Worm (Caenorhabditis elegans): ENCODE measurements around the gene rga-8.

Gene rga-8

ce11 chrX:5309622-5310021 is 30.0 kb upstream of the rga-8 start:
- peak; percentile 67 for TF ChIP-seq tbp1 (GFP tag; optimal IDR thresholded peaks at IDR 0.05)
- peak; percentile 47 for TF ChIP-seq rpc-1 (optimal IDR thresholded peaks at IDR 0.05)
- peak; percentile 73 for TF ChIP-seq rpc-1 (tag; optimal IDR thresholded peaks at IDR 0.05)
- TF ChIP-seq F55B11.4 (tag; optimal IDR thresholded peaks at IDR 0.05; ENCODE audit: borderline replicate concordance, insufficient read depth) = no peak
- TF ChIP-seq B0336.3 (GFP tag; IDR thresholded peaks at IDR 0.05) = no peak
- peak; percentile 31 for TF ChIP-seq B0261.1 (tag; optimal IDR thresholded peaks at IDR 0.05)
- TF ChIP-seq zfh-2 (GFP tag; conservative IDR thresholded peaks at IDR 0.05) = no peak
- TF ChIP-seq xnd-1 (tag; optimal IDR thresholded peaks at IDR 0.05) = no peak
- no peak for TF ChIP-seq unc-130 (GFP tag; optimal IDR thresholded peaks at IDR 0.05)
- 0 out of 2 replicates have a peak, but pooled peaks have one; percentile 33 for TF ChIP-seq D2030.7 (GFP tag; IDR thresholded peaks at IDR 0.05)

- TF ChIP-seq snpc-1.3 (tag; optimal IDR thresholded peaks at IDR 0.05; ENCODE audit: insufficient read depth) (no peak), athp-1 (tag; optimal IDR thresholded peaks at IDR 0.05) (no peak), hlh-26 (GFP tag; conservative IDR thresholded peaks at IDR 0.05) (no peak)
These were observed 23.9 kb upstream of the rga-8 start, which contains the start of gene ags-3 for ce11 chrX:5303500-5303899. TSS of gene ags-3 (minus strand) at chrX:5303600.

- TF ChIP-seq mel-28 (tag; optimal IDR thresholded peaks at IDR 0.05; ENCODE audit: borderline replicate concordance) (no peak), K12H6.12 (tag; optimal IDR thresholded peaks at IDR 0.05) (peak; percentile 10), ztf-18 (tag; optimal IDR thresholded peaks at IDR 0.05) (peak; percentile 82), lin-40 (tag; optimal IDR thresholded peaks at IDR 0.05) (peak; percentile 32)
These were observed 18.5 kb upstream of the rga-8 start, which contains the start of gene ift-81 for ce11 chrX:5297942-5298611. TSS of gene ift-81 (plus strand) at chrX:5298561.

ce11 chrX:5293862-5294261 is 14.3 kb upstream of the rga-8 start:
- no peak for TF ChIP-seq snpc-1.1 (tag; optimal IDR thresholded peaks at IDR 0.05; ENCODE audit: insufficient read depth)
- no peak for TF ChIP-seq F52B5.7 (tag; optimal IDR thresholded peaks at IDR 0.05)
- TF ChIP-seq gei-17 (GFP tag; optimal IDR thresholded peaks at IDR 0.05) = no peak
- no peak for TF ChIP-seq ztf-26 (tag; optimal IDR thresholded peaks at IDR 0.05)
- TF ChIP-seq T07F8.4 (tag; optimal IDR thresholded peaks at IDR 0.05) = no peak
- no peak for TF ChIP-seq lsy-27 (tag; optimal IDR thresholded peaks at IDR 0.05; ENCODE audit: borderline replicate concordance, insufficient read depth)
- no peak for TF ChIP-seq rcor-1 (GFP tag; IDR thresholded peaks at IDR 0.05)
- TF ChIP-seq ztf-25 (GFP tag; IDR thresholded peaks at IDR 0.05) = no peak
- no peak for TF ChIP-seq ztf-18 (tag; optimal IDR thresholded peaks at IDR 0.05)

- TF ChIP-seq F37B4.10 (GFP tag; IDR thresholded peaks at IDR 0.05) (no peak), chd-7 (tag; optimal IDR thresholded peaks at IDR 0.05) (no peak), sdz-38 (tag; optimal IDR thresholded peaks at IDR 0.05) (no peak), ztf-26 (tag; optimal IDR thresholded peaks at IDR 0.05) (no peak), lag-1 (GFP tag; IDR thresholded peaks at IDR 0.05) (no peak)
These were observed 9.5 kb upstream of the rga-8 start for ce11 chrX:5289106-5289505.

- TF ChIP-seq aptf-2 (GFP tag; conservative IDR thresholded peaks at IDR 0.05) (no peak), rpc-1 (optimal IDR thresholded peaks at IDR 0.05) (no peak), rpc-1 (tag; optimal IDR thresholded peaks at IDR 0.05) (no peak), nfya-2 (GFP tag; IDR thresholded peaks at IDR 0.05) (no peak), sdz-38 (tag; optimal IDR thresholded peaks at IDR 0.05) (no peak), snpc-1.1 (tag; optimal IDR thresholded peaks at IDR 0.05; ENCODE audit: insufficient read depth) (no peak), snpc-4 (GFP tag; optimal IDR thresholded peaks at IDR 0.05) (no peak), snpc-4 (tag; optimal IDR thresholded peaks at IDR 0.05) (no peak)
These were observed 4.0 kb upstream of the rga-8 start, which contains the start of gene vps-41 for ce11 chrX:5283531-5283930. TSS of gene vps-41 (plus strand) at chrX:5283831.
